Fruit fly (Drosophila melanogaster) whole organism, embryonic: ENCODE results near the gene CG31313.
A peak's percentile ranks its signal among the peaks of the same experiment; 100 is the strongest.

ENCODE experiments used
- ATbp ChIP-seq: fragments of 200-800 bp; sonication (Bioruptor generic); optimal IDR thresholded peaks from 2 replicates; lab custom pipeline; 2017; ENCODE audit warnings: missing biosample characterization, mild to moderate bottlenecking, missing genetic modification characterization, missing genetic modification reagents
- Ada2b ChIP-seq: fragments of 200-800 bp; sonication (Bioruptor generic); IDR thresholded peaks from 2 replicates; pipeline ENCODE4 v1.3.6; 2022; ENCODE audit warnings: missing biosample characterization, missing genetic modification characterization
- Asciz ChIP-seq: fragments of 200-800 bp; sonication (Bioruptor generic); optimal IDR thresholded peaks from 2 replicates; lab custom pipeline; 2017; ENCODE audit warnings: missing biosample characterization, mild to moderate bottlenecking, missing genetic modification characterization, missing genetic modification reagents
- Atf6 ChIP-seq: fragments of 200-800 bp; sonication (Bioruptor generic); IDR thresholded peaks from 2 replicates; pipeline ENCODE4 v1.3.6; 2022; ENCODE audit warnings: missing biosample characterization, missing genetic modification characterization
- Bgb ChIP-seq: fragments of 200-800 bp; sonication (Bioruptor generic); IDR thresholded peaks from 2 replicates; pipeline ENCODE4 v1.3.6; 2022; ENCODE audit warnings: missing biosample characterization, missing genetic modification characterization; ENCODE audit not compliant: partially characterized antibody
- CG11085 ChIP-seq: fragments of 200-800 bp; sonication (Bioruptor generic); IDR thresholded peaks from 2 replicates; pipeline ENCODE4 v1.3.6; 2022; ENCODE audit warnings: missing biosample characterization, missing genetic modification characterization
- CG1603 ChIP-seq: fragments of 200-800 bp; sonication (Bioruptor generic); optimal IDR thresholded peaks from 2 replicates; lab custom pipeline; 2019; ENCODE audit warnings: missing biosample characterization, mild to moderate bottlenecking, missing genetic modification characterization, moderate library complexity
- CG16779 ChIP-seq: fragments of 200-800 bp; sonication (Bioruptor generic); IDR thresholded peaks from 2 replicates; pipeline ENCODE4 v1.3.6; 2022; ENCODE audit warnings: missing biosample characterization, missing genetic modification characterization
- CG2202 ChIP-seq: fragments of 200-800 bp; sonication (Bioruptor generic); optimal IDR thresholded peaks from 2 replicates; lab custom pipeline; 2018; ENCODE audit warnings: missing biosample characterization, mild to moderate bottlenecking, missing genetic modification characterization
- CG4617 ChIP-seq: fragments of 200-800 bp; sonication (Bioruptor generic); optimal IDR thresholded peaks from 3 replicates; lab custom pipeline; 2016; ENCODE audit warnings: missing biosample characterization, missing genetic modification characterization, borderline replicate concordance
- CG4707 ChIP-seq: fragments of 200-800 bp; sonication (Bioruptor generic); optimal IDR thresholded peaks from 2 replicates; lab custom pipeline; 2018; ENCODE audit warnings: missing biosample characterization, mild to moderate bottlenecking, missing genetic modification characterization, moderate library complexity
- CG6175 ChIP-seq: fragments of 200-800 bp; sonication (Bioruptor generic); IDR thresholded peaks from 3 replicates; pipeline ENCODE4 v1.3.6; 2022; ENCODE audit warnings: missing biosample characterization, missing genetic modification characterization
- CG8290 ChIP-seq, 3 experiments: fragments of 200-800 bp; sonication (Bioruptor generic); optimal IDR thresholded peaks; 2 replicates each; lab custom pipeline; 2016 to 2019; ENCODE audit warnings: missing biosample characterization in 3 of 3, missing genetic modification characterization in 3 of 3, mild to moderate bottlenecking in 2 of 3, moderate library complexity in 1 of 3
- CG8388 ChIP-seq: fragments of 200-800 bp; sonication (Bioruptor generic); optimal IDR thresholded peaks from 2 replicates; lab custom pipeline; 2019; ENCODE audit warnings: missing biosample characterization, mild to moderate bottlenecking, missing genetic modification characterization, moderate library complexity
- CTCF ChIP-seq: fragments of 200-800 bp; sonication (Bioruptor generic); optimal IDR thresholded peaks from 2 replicates; lab custom pipeline; 2017; ENCODE audit warnings: missing biosample characterization, mild to moderate bottlenecking, missing genetic modification characterization, moderate library complexity
- CrebB ChIP-seq: fragments of 200-800 bp; sonication (Bioruptor generic); optimal IDR thresholded peaks from 3 replicates; lab custom pipeline; 2018; ENCODE audit warnings: missing biosample characterization, mild to moderate bottlenecking, missing genetic modification characterization
- E2f2 ChIP-seq: fragments of 200-800 bp; sonication (Bioruptor generic); IDR thresholded peaks from 2 replicates; pipeline ENCODE4 v1.3.6; 2022; ENCODE audit warnings: missing biosample characterization, missing genetic modification characterization
- Eip74EF ChIP-seq, 2 experiments: fragments of 200-800 bp in 1 of 2; fragments of >200 bp in 1 of 2; sonication (Bioruptor generic) in 1 of 2; optimal IDR thresholded peaks; 2 replicates each; lab custom pipeline; 2017 to 2019; ENCODE audit warnings: missing biosample characterization in 2 of 2, missing genetic modification characterization in 2 of 2, mild to moderate bottlenecking in 1 of 2, moderate library complexity in 1 of 2
- Gsc ChIP-seq: fragments of 200-800 bp; sonication (Bioruptor generic); IDR thresholded peaks from 2 replicates; pipeline ENCODE4 v1.3.6; 2022; ENCODE audit warnings: missing biosample characterization, missing genetic modification characterization
- H2.0 ChIP-seq: fragments of 200-800 bp; sonication (Bioruptor generic); IDR thresholded peaks from 2 replicates; pipeline ENCODE4 v1.3.6; 2022; ENCODE audit warnings: missing biosample characterization, missing genetic modification characterization
- MBD-R2 ChIP-seq: fragments of 200-800 bp; sonication (Bioruptor generic); IDR thresholded peaks from 2 replicates; pipeline ENCODE4 v1.3.6; 2022; ENCODE audit warnings: missing biosample characterization, missing genetic modification characterization
- MESR4 ChIP-seq: fragments of 200-800 bp; sonication (Bioruptor generic); optimal IDR thresholded peaks from 2 replicates; lab custom pipeline; 2018; ENCODE audit warnings: missing biosample characterization, mild to moderate bottlenecking, missing genetic modification characterization, moderate library complexity
- Neu2 ChIP-seq: fragments of 200-800 bp; sonication (Bioruptor generic); optimal IDR thresholded peaks from 3 replicates; lab custom pipeline; 2016; ENCODE audit warnings: missing biosample characterization, missing genetic modification characterization, borderline replicate concordance
- Opbp ChIP-seq: fragments of 200-800 bp; sonication (Bioruptor generic); IDR thresholded peaks from 3 replicates; pipeline ENCODE4 v1.3.6; 2022; ENCODE audit warnings: missing biosample characterization, missing genetic modification characterization; ENCODE audit not compliant: partially characterized antibody
- Stat92E ChIP-seq, 3 experiments: fragments of >200 bp in 2 of 3; fragments of 200-800 bp in 1 of 3; sonication (Bioruptor generic) in 1 of 3; optimal IDR thresholded peaks; 2 replicates each; lab custom pipeline; 2017 to 2019; ENCODE audit warnings: missing biosample characterization in 3 of 3, missing genetic modification characterization in 3 of 3, mild to moderate bottlenecking in 1 of 3, moderate library complexity in 1 of 3
- ab ChIP-seq: fragments of 200-800 bp; sonication (Bioruptor generic); optimal IDR thresholded peaks from 2 replicates; lab custom pipeline; 2016; ENCODE audit warnings: missing biosample characterization, missing genetic modification characterization
- ac ChIP-seq: fragments of 200-800 bp; sonication (Bioruptor generic); optimal IDR thresholded peaks from 3 replicates; lab custom pipeline; 2017; ENCODE audit warnings: missing biosample characterization, mild to moderate bottlenecking, missing genetic modification characterization
- bsh ChIP-seq, 2 experiments: fragments of 200-800 bp; sonication (Bioruptor generic); optimal IDR thresholded peaks; 2 replicates each; lab custom pipeline; 2017 to 2018; ENCODE audit warnings: mild to moderate bottlenecking in 2 of 2, missing biosample characterization in 2 of 2, missing genetic modification characterization in 2 of 2, moderate library complexity in 1 of 2
- chm ChIP-seq: fragments of 200-800 bp; sonication (Bioruptor generic); IDR thresholded peaks from 2 replicates; pipeline ENCODE4 v1.3.6; 2022; ENCODE audit warnings: missing biosample characterization, missing genetic modification characterization
- danr ChIP-seq: fragments of 200-800 bp; sonication (Bioruptor generic); IDR thresholded peaks from 2 replicates; pipeline ENCODE4 v1.3.6; 2022; ENCODE audit warnings: missing biosample characterization, missing genetic modification characterization
- dimm ChIP-seq: fragments of 200-800 bp; sonication (Bioruptor generic); IDR thresholded peaks from 2 replicates; pipeline ENCODE4 v1.3.6; 2022; ENCODE audit warnings: missing biosample characterization, missing genetic modification characterization
- eve ChIP-seq, 2 experiments: fragments of >200 bp; optimal IDR thresholded peaks; 2 replicates each; lab custom pipeline; 2017; ENCODE audit warnings: missing biosample characterization in 2 of 2, missing genetic modification characterization in 2 of 2
- fd102C ChIP-seq: fragments of 200-800 bp; sonication (Bioruptor generic); optimal IDR thresholded peaks from 2 replicates; lab custom pipeline; 2018; ENCODE audit warnings: missing biosample characterization, mild to moderate bottlenecking, missing genetic modification characterization, moderate library complexity
- grn ChIP-seq: fragments of 200-800 bp; sonication (Bioruptor generic); optimal IDR thresholded peaks from 3 replicates; lab custom pipeline; 2017; ENCODE audit warnings: missing biosample characterization, missing genetic modification characterization
- hb ChIP-seq: fragments of 200-800 bp; sonication (Bioruptor generic); IDR thresholded peaks from 3 replicates; pipeline ENCODE4 v1.3.6; 2022; ENCODE audit warnings: missing biosample characterization, missing genetic modification characterization; ENCODE audit not compliant: partially characterized antibody
- insv ChIP-seq, 2 experiments: fragments of 200-800 bp; sonication (Bioruptor generic); optimal IDR thresholded peaks; 3 replicates each; lab custom pipeline; 2016 to 2018; ENCODE audit warnings: missing biosample characterization in 2 of 2, missing genetic modification characterization in 2 of 2
- lov ChIP-seq, 2 experiments: fragments of 200-800 bp in 1 of 2; fragments of >200 bp in 1 of 2; sonication (Bioruptor generic) in 1 of 2; IDR thresholded peaks in 1 of 2; optimal IDR thresholded peaks in 1 of 2; 2 replicates in 1 of 2; 3 replicates in 1 of 2; pipeline versions ENCODE4 v1.3.6 to Lab custom; 2017 to 2022; ENCODE audit warnings: missing biosample characterization in 1 of 2, missing genetic modification characterization in 1 of 2
- maf-S ChIP-seq: fragments of 200-800 bp; sonication (Bioruptor generic); optimal IDR thresholded peaks from 2 replicates; lab custom pipeline; 2016; ENCODE audit warnings: missing biosample characterization, missing genetic modification characterization
- nerfin-2 ChIP-seq: fragments of 200-800 bp; sonication (Bioruptor generic); IDR thresholded peaks from 2 replicates; pipeline ENCODE4 v1.3.6; 2022; ENCODE audit warnings: missing biosample characterization, missing genetic modification characterization; ENCODE audit not compliant: partially characterized antibody
- nom ChIP-seq: fragments of 200-800 bp; sonication (Bioruptor generic); optimal IDR thresholded peaks from 2 replicates; lab custom pipeline; 2017; ENCODE audit warnings: missing biosample characterization, missing genetic modification characterization, mild to moderate bottlenecking, moderate library complexity, missing genetic modification reagents
- p53 ChIP-seq: fragments of 200-800 bp; sonication (Bioruptor generic); optimal IDR thresholded peaks from 2 replicates; lab custom pipeline; 2016; ENCODE audit warnings: missing biosample characterization, missing genetic modification characterization
- pfk ChIP-seq: fragments of 200-800 bp; sonication (Bioruptor generic); optimal IDR thresholded peaks from 2 replicates; lab custom pipeline; 2018; ENCODE audit warnings: missing biosample characterization, mild to moderate bottlenecking, missing genetic modification characterization, moderate library complexity
- sna ChIP-seq: fragments of 200-800 bp; sonication (Bioruptor generic); IDR thresholded peaks from 2 replicates; pipeline ENCODE4 v1.3.6; 2022; ENCODE audit warnings: missing biosample characterization, missing genetic modification characterization; ENCODE audit not compliant: partially characterized antibody
- sug ChIP-seq: fragments of 200-800 bp; optimal IDR thresholded peaks from 2 replicates; lab custom pipeline; 2019; ENCODE audit warnings: missing biosample characterization, mild to moderate bottlenecking, missing genetic modification characterization, moderate library complexity
- tx ChIP-seq: fragments of 200-800 bp; sonication (Bioruptor generic); optimal IDR thresholded peaks from 2 replicates; lab custom pipeline; 2016; ENCODE audit warnings: missing biosample characterization, missing genetic modification characterization
- usp ChIP-seq: fragments of >200 bp; optimal IDR thresholded peaks from 2 replicates; lab custom pipeline; 2017; ENCODE audit warnings: missing biosample characterization, missing genetic modification characterization
- wek ChIP-seq: fragments of 200-800 bp; sonication (Bioruptor generic); optimal IDR thresholded peaks from 3 replicates; lab custom pipeline; 2018; ENCODE audit warnings: missing biosample characterization, mild to moderate bottlenecking, missing genetic modification characterization, moderate library complexity
- zfh1 ChIP-seq: fragments of 200-800 bp; sonication (Bioruptor generic); IDR thresholded peaks from 3 replicates; pipeline ENCODE4 v1.3.6; 2022; ENCODE audit warnings: missing biosample characterization, missing genetic modification characterization

The CG31313 gene

DNA sequence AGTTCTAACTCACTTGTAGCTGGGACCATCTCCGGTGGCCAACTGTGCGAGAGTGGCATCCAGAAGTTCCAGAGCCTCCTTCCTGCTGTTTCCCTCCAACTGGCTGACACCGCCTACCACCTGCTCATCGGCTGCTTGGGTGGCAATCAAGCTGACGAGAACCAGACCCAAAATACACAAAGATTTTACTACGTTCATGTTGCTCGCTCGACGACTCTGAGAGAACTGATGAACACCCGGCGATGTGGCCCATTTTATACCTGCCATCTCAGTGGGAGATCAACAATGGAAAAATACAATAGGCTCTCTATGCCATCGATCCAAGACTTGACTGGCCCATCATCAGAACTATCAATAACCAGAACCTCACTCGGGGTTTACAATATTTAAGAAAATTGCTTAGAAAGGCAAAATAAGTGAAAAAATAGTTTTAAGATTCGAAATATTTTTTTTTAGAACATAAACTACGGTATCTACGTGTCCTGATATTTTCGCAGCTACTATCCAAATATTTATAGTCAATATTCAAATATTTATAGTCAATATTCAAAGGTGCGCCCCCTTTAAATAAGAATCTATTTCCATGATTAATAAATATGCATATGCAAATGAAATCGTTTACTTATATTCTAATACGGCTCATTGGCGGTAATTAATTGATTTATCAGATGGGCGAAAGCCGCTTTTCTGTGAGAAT is 2.3 kb upstream of the CG31313 start, which contains the start of gene Cys (continued):
- TF ChIP-seq CrebB (tag; lab: Kevin White, UChicago) (peak; percentile 36), sna (no peak), nom (GFP tag; lab: Kevin White, UChicago) (no peak), Ada2b (GFP tag; lab: Robert Waterston, UW) (no peak), CG16779 (peak; percentile 36; the same call in 1 of the 2 replicates), H2.0 (GFP tag; lab: Robert Waterston, UW) (no peak), sug (tag; lab: Kevin White, UChicago) (peak; percentile 34), Opbp (0 out of 3 replicates have a peak, but pooled peaks have one; percentile 9), MBD-R2 (peak; percentile 24; the same call in 1 of the 2 replicates), Neu2 (GFP tag; lab: Kevin White, UChicago) (no peak), ab (GFP tag; lab: Kevin White, UChicago) (no peak), Atf6 (GFP tag; lab: Robert Waterston, UW) (no peak), Bgb (peak; percentile 27; the same call in 1 of the 2 replicates), maf-S (GFP tag; lab: Kevin White, UChicago) (no peak), Stat92E (GFP tag; optimal IDR thresholded peaks at IDR 0.05; lab: Kevin White, UChicago) (no peak), Gsc (GFP tag; lab: Robert Waterston, UW) (no peak), CG6175 (GFP tag; lab: Robert Waterston, UW) (no peak), insv (GFP tag; optimal IDR thresholded peaks at IDR 0.05; lab: Kevin White, UChicago) (no peak), chm (peak; percentile 32; the same call in 1 of the 2 replicates), CG11085 (no peak), CG8290 (GFP tag; optimal IDR thresholded peaks at IDR 0.05; lab: Kevin White, UChicago) (no peak), CG8290 (tag; optimal IDR thresholded peaks at IDR 0.05; lab: Kevin White, UChicago) (peak in 1 of 2 experiments; percentile 64), danr (no peak), CG4707 (GFP tag; lab: Kevin White, UChicago) (no peak), p53 (GFP tag; lab: Kevin White, UChicago) (no peak), grn (no peak), ac (GFP tag; lab: Kevin White, UChicago) (peak; percentile 42), CG1603 (tag; lab: Kevin White, UChicago) (peak; percentile 13), MESR4 (peak; percentile 26), hb (no peak), pfk (GFP tag; lab: Kevin White, UChicago) (peak; percentile 42), bsh (GFP tag; optimal IDR thresholded peaks at IDR 0.05; lab: Kevin White, UChicago) (peak in 1 of 2 experiments; percentile 52), lov (optimal IDR thresholded peaks at IDR 0.05; lab: Kevin White, UChicago) (no peak), lov (GFP tag; IDR thresholded peaks at IDR 0.05; lab: Robert Waterston, UW) (no peak), Asciz (GFP tag; lab: Kevin White, UChicago) (peak; percentile 19), eve (GFP tag; optimal IDR thresholded peaks at IDR 0.05; lab: Kevin White, UChicago) (no peak), usp (GFP tag; lab: Kevin White, UChicago) (no peak), CG8388 (GFP tag; lab: Kevin White, UChicago) (peak; percentile 23), ATbp (GFP tag; lab: Kevin White, UChicago) (no peak), wek (GFP tag; lab: Kevin White, UChicago) (no peak), CG4617 (no peak), dimm (GFP tag; lab: Robert Waterston, UW) (no peak), Eip74EF (GFP tag; optimal IDR thresholded peaks at IDR 0.05; lab: Kevin White, UChicago) (peak in 1 of 2 experiments; percentile 15), E2f2 (no peak), tx (no peak), nerfin-2 (GFP tag; lab: Robert Waterston, UW) (no peak), CTCF (GFP tag; lab: Kevin White, UChicago) (no peak), fd102C (GFP tag; lab: Kevin White, UChicago) (no peak), CG2202 (tag; lab: Kevin White, UChicago) (no peak), zfh1 (GFP tag; lab: Robert Waterston, UW) (peak; percentile 54; the same call in 1 of the 3 replicates)
